Fruit fly (Drosophila melanogaster) whole organism, embryonic: Measurements from ENCODE around the gene CG5846.

Experiments used
- BEAF-32 ChIP-seq: fragments of 200-800 bp; sonication (Bioruptor generic); optimal IDR thresholded peaks from 3 replicates; lab custom pipeline; 2017; ENCODE audit warnings: missing biosample characterization, missing genetic modification characterization, mild to moderate bottlenecking, moderate library complexity, missing genetic modification reagents
- Bteb2 ChIP-seq: fragments of 200-800 bp; sonication (Bioruptor generic); optimal IDR thresholded peaks from 2 replicates; lab custom pipeline; 2016; ENCODE audit warnings: missing biosample characterization, missing genetic modification characterization
- CG10366 ChIP-seq: fragments of 200-800 bp; sonication (Bioruptor generic); IDR thresholded peaks from 2 replicates; pipeline ENCODE4 v1.3.6; 2022; ENCODE audit warnings: missing biosample characterization, missing genetic modification characterization
- CG11695 ChIP-seq: fragments of 200-800 bp; sonication (Bioruptor generic); IDR thresholded peaks from 3 replicates; pipeline ENCODE4 v1.3.6; 2022; ENCODE audit warnings: missing biosample characterization, missing genetic modification characterization
- CG12104 ChIP-seq: fragments of 200-800 bp; sonication (Bioruptor generic); optimal IDR thresholded peaks from 3 replicates; lab custom pipeline; 2016; ENCODE audit warnings: missing biosample characterization, missing genetic modification characterization
- CG12299 ChIP-seq: fragments of 200-800 bp; sonication (Bioruptor generic); optimal IDR thresholded peaks from 2 replicates; lab custom pipeline; 2018; ENCODE audit warnings: missing biosample characterization, mild to moderate bottlenecking, missing genetic modification characterization
- CG13123 ChIP-seq: fragments of 200-800 bp; sonication (Bioruptor generic); optimal IDR thresholded peaks from 2 replicates; lab custom pipeline; 2016; ENCODE audit warnings: missing biosample characterization, missing genetic modification characterization
- CG13424 ChIP-seq: fragments of 200-800 bp; sonication (Bioruptor generic); optimal IDR thresholded peaks from 2 replicates; lab custom pipeline; 2019; ENCODE audit warnings: missing biosample characterization, mild to moderate bottlenecking, missing genetic modification characterization, moderate library complexity
- CG15514 ChIP-seq: fragments of 200-800 bp; sonication (Bioruptor generic); optimal IDR thresholded peaks from 3 replicates; lab custom pipeline; 2017; ENCODE audit warnings: missing biosample characterization, missing genetic modification characterization, mild to moderate bottlenecking, moderate library complexity, missing genetic modification reagents
- CG1602 ChIP-seq: fragments of 200-800 bp; sonication (Bioruptor generic); optimal IDR thresholded peaks from 3 replicates; lab custom pipeline; 2016; ENCODE audit warnings: missing biosample characterization, missing genetic modification characterization
- CG4282 ChIP-seq: fragments of 200-800 bp; sonication (Bioruptor generic); optimal IDR thresholded peaks from 2 replicates; lab custom pipeline; 2016; ENCODE audit warnings: missing biosample characterization, missing genetic modification characterization
- CG4404 ChIP-seq: fragments of 200-800 bp; sonication (Bioruptor generic); IDR thresholded peaks from 2 replicates; pipeline ENCODE4 v1.3.6; 2022; ENCODE audit warnings: missing biosample characterization, missing genetic modification characterization
- CG4707 ChIP-seq: fragments of 200-800 bp; sonication (Bioruptor generic); optimal IDR thresholded peaks from 2 replicates; lab custom pipeline; 2018; ENCODE audit warnings: missing biosample characterization, mild to moderate bottlenecking, missing genetic modification characterization, moderate library complexity
- CG7963 ChIP-seq: fragments of 200-800 bp; sonication (Bioruptor generic); IDR thresholded peaks from 3 replicates; pipeline ENCODE4 v1.3.6; 2022; ENCODE audit warnings: missing biosample characterization, missing genetic modification characterization; ENCODE audit not compliant: partially characterized antibody
- CG7987 ChIP-seq: fragments of 200-800 bp; sonication (Bioruptor generic); optimal IDR thresholded peaks from 2 replicates; lab custom pipeline; 2018; ENCODE audit warnings: missing biosample characterization, mild to moderate bottlenecking, missing genetic modification characterization, moderate library complexity
- CG8478 ChIP-seq: fragments of >200 bp; optimal IDR thresholded peaks from 2 replicates; lab custom pipeline; 2018
- CG8765 ChIP-seq: fragments of 200-800 bp; sonication (Bioruptor generic); IDR thresholded peaks from 2 replicates; pipeline ENCODE4 v1.3.6; 2022; ENCODE audit warnings: missing biosample characterization, missing genetic modification characterization
- CrebB ChIP-seq: fragments of 200-800 bp; sonication (Bioruptor generic); optimal IDR thresholded peaks from 3 replicates; lab custom pipeline; 2018; ENCODE audit warnings: missing biosample characterization, mild to moderate bottlenecking, missing genetic modification characterization
- Dll ChIP-seq: fragments of 200-800 bp; sonication (Bioruptor generic); IDR thresholded peaks from 4 replicates; pipeline ENCODE4 v1.3.6; 2022; ENCODE audit warnings: missing biosample characterization, missing genetic modification characterization; ENCODE audit not compliant: partially characterized antibody
- Doc3 ChIP-seq: fragments of 200-800 bp; sonication (Bioruptor generic); IDR thresholded peaks from 3 replicates; pipeline ENCODE4 v1.3.6; 2022; ENCODE audit warnings: missing biosample characterization, missing genetic modification characterization; ENCODE audit not compliant: partially characterized antibody
- E2f2 ChIP-seq: fragments of 200-800 bp; sonication (Bioruptor generic); IDR thresholded peaks from 2 replicates; pipeline ENCODE4 v1.3.6; 2022; ENCODE audit warnings: missing biosample characterization, missing genetic modification characterization
- Ets97D ChIP-seq: fragments of 200-800 bp; sonication (Bioruptor generic); optimal IDR thresholded peaks from 3 replicates; lab custom pipeline; 2016; ENCODE audit warnings: missing biosample characterization, missing genetic modification characterization
- Gsc ChIP-seq: fragments of 200-800 bp; sonication (Bioruptor generic); IDR thresholded peaks from 2 replicates; pipeline ENCODE4 v1.3.6; 2022; ENCODE audit warnings: missing biosample characterization, missing genetic modification characterization
- Gug ChIP-seq: fragments of 200-800 bp; sonication (Bioruptor generic); IDR thresholded peaks from 4 replicates; pipeline ENCODE4 v1.3.6; 2022; ENCODE audit warnings: missing biosample characterization, missing genetic modification characterization
- H15 ChIP-seq: fragments of 200-800 bp; sonication (Bioruptor generic); IDR thresholded peaks from 3 replicates; pipeline ENCODE4 v1.3.6; 2022; ENCODE audit warnings: missing biosample characterization, missing genetic modification characterization
- HmgD ChIP-seq: fragments of 200-800 bp; sonication (Bioruptor generic); optimal IDR thresholded peaks from 3 replicates; lab custom pipeline; 2016; ENCODE audit warnings: missing biosample characterization, missing genetic modification characterization
- Ptx1 ChIP-seq: fragments of 200-800 bp; sonication (Bioruptor generic); IDR thresholded peaks from 2 replicates; pipeline ENCODE4 v1.3.6; 2022; ENCODE audit warnings: missing biosample characterization, missing genetic modification characterization
- Rfx ChIP-seq: fragments of 200-800 bp; sonication (Bioruptor generic); IDR thresholded peaks from 2 replicates; pipeline ENCODE4 v1.3.6; 2022; ENCODE audit warnings: missing biosample characterization, missing genetic modification characterization
- Scr ChIP-seq: fragments of 200-800 bp; sonication (Bioruptor generic); IDR thresholded peaks from 2 replicates; pipeline ENCODE4 v1.3.6; 2022; ENCODE audit warnings: missing biosample characterization, missing genetic modification characterization; ENCODE audit not compliant: partially characterized antibody
- Tbp ChIP-seq: fragments of >200 bp; optimal IDR thresholded peaks from 2 replicates; lab custom pipeline; 2018; ENCODE audit warnings: missing biosample characterization, missing genetic modification characterization
- Vsx1 ChIP-seq: fragments of 200-800 bp; sonication (Bioruptor generic); optimal IDR thresholded peaks from 2 replicates; lab custom pipeline; 2017; ENCODE audit warnings: missing biosample characterization, mild to moderate bottlenecking, missing genetic modification characterization, missing genetic modification reagents
- Xrp1 ChIP-seq: fragments of 200-800 bp; sonication (Bioruptor generic); IDR thresholded peaks from 2 replicates; pipeline ENCODE4 v1.3.6; 2022; ENCODE audit warnings: missing biosample characterization, missing genetic modification characterization
- abd-A ChIP-seq: fragments of 200-800 bp; sonication (Bioruptor generic); optimal IDR thresholded peaks from 3 replicates; lab custom pipeline; 2019; ENCODE audit warnings: missing biosample characterization, mild to moderate bottlenecking, missing genetic modification characterization, moderate library complexity
- br ChIP-seq: fragments of >200 bp; optimal IDR thresholded peaks from 2 replicates; lab custom pipeline; 2017
- disco-r ChIP-seq: fragments of 200-800 bp; sonication (Bioruptor generic); optimal IDR thresholded peaks from 2 replicates; lab custom pipeline; 2016; ENCODE audit warnings: missing biosample characterization, missing genetic modification characterization
- dm ChIP-seq: fragments of 200-800 bp; sonication (Bioruptor generic); optimal IDR thresholded peaks from 3 replicates; lab custom pipeline; 2016; ENCODE audit warnings: missing biosample characterization, missing genetic modification characterization
- dpn ChIP-seq, 2 experiments: fragments of 200-800 bp; sonication (Bioruptor generic); optimal IDR thresholded peaks; 3 replicates each; lab custom pipeline; 2016; ENCODE audit warnings: missing biosample characterization in 2 of 2, missing genetic modification characterization in 2 of 2
- dysf ChIP-seq: fragments of 200-800 bp; sonication (Bioruptor generic); IDR thresholded peaks from 3 replicates; pipeline ENCODE4 v1.3.6; 2022; ENCODE audit warnings: missing biosample characterization, missing genetic modification characterization
- exex ChIP-seq: fragments of 200-800 bp; sonication (Bioruptor generic); optimal IDR thresholded peaks from 4 replicates; lab custom pipeline; 2018; ENCODE audit warnings: missing biosample characterization, mild to moderate bottlenecking, missing genetic modification characterization, moderate library complexity
- fd96Cb ChIP-seq: fragments of 200-800 bp; sonication (Bioruptor generic); optimal IDR thresholded peaks from 2 replicates; lab custom pipeline; 2018; ENCODE audit warnings: missing biosample characterization, mild to moderate bottlenecking, missing genetic modification characterization, moderate library complexity
- gro ChIP-seq: fragments of 200-800 bp; sonication (Bioruptor generic); optimal IDR thresholded peaks from 2 replicates; lab custom pipeline; 2016; ENCODE audit warnings: missing biosample characterization, missing genetic modification characterization
- ham ChIP-seq: fragments of 200-800 bp; sonication (Bioruptor generic); IDR thresholded peaks from 2 replicates; pipeline ENCODE4 v1.3.6; 2022; ENCODE audit warnings: missing biosample characterization, missing genetic modification characterization
- hb ChIP-seq: fragments of 200-800 bp; sonication (Bioruptor generic); IDR thresholded peaks from 3 replicates; pipeline ENCODE4 v1.3.6; 2022; ENCODE audit warnings: missing biosample characterization, missing genetic modification characterization; ENCODE audit not compliant: partially characterized antibody
- nom ChIP-seq: fragments of 200-800 bp; sonication (Bioruptor generic); optimal IDR thresholded peaks from 2 replicates; lab custom pipeline; 2017; ENCODE audit warnings: missing biosample characterization, missing genetic modification characterization, mild to moderate bottlenecking, moderate library complexity, missing genetic modification reagents
- p53 ChIP-seq: fragments of 200-800 bp; sonication (Bioruptor generic); optimal IDR thresholded peaks from 2 replicates; lab custom pipeline; 2016; ENCODE audit warnings: missing biosample characterization, missing genetic modification characterization
- pita ChIP-seq: fragments of 200-800 bp; sonication (Bioruptor generic); optimal IDR thresholded peaks from 2 replicates; lab custom pipeline; 2017; ENCODE audit warnings: missing biosample characterization, mild to moderate bottlenecking, missing genetic modification characterization
- psq ChIP-seq: fragments of 200-800 bp; sonication (Bioruptor generic); optimal IDR thresholded peaks from 2 replicates; lab custom pipeline; 2017; ENCODE audit warnings: missing biosample characterization, missing genetic modification characterization
- rib ChIP-seq: fragments of 200-800 bp; sonication (Bioruptor generic); IDR thresholded peaks from 2 replicates; pipeline ENCODE4 v1.3.6; 2022; ENCODE audit warnings: missing biosample characterization, missing genetic modification characterization
- sd ChIP-seq: fragments of 200-800 bp; sonication (Bioruptor generic); optimal IDR thresholded peaks from 3 replicates; lab custom pipeline; 2018; ENCODE audit warnings: missing biosample characterization, mild to moderate bottlenecking, missing genetic modification characterization, moderate library complexity
- sna ChIP-seq: fragments of 200-800 bp; sonication (Bioruptor generic); IDR thresholded peaks from 2 replicates; pipeline ENCODE4 v1.3.6; 2022; ENCODE audit warnings: missing biosample characterization, missing genetic modification characterization; ENCODE audit not compliant: partially characterized antibody
- trem ChIP-seq: fragments of 200-800 bp; optimal IDR thresholded peaks from 3 replicates; lab custom pipeline; 2019; ENCODE audit warnings: missing biosample characterization, mild to moderate bottlenecking, missing genetic modification characterization, moderate library complexity
- zfh1 ChIP-seq: fragments of 200-800 bp; sonication (Bioruptor generic); IDR thresholded peaks from 3 replicates; pipeline ENCODE4 v1.3.6; 2022; ENCODE audit warnings: missing biosample characterization, missing genetic modification characterization

CG5846 gene

dm6 chr2L:10004574-10004973 lies 47.5 kb upstream of the CG5846 start (continued):
- TF ChIP-seq Ets97D (GFP tag; lab: Kevin White, UChicago): peak; percentile 54
- no peak for TF ChIP-seq gro
- no peak for TF ChIP-seq CG11695
- no peak for TF ChIP-seq CG10366
- no peak for TF ChIP-seq CG4707 (GFP tag; lab: Kevin White, UChicago)
- TF ChIP-seq Bteb2 (GFP tag; lab: Kevin White, UChicago): no peak
- no peak for TF ChIP-seq Gsc (GFP tag; lab: Robert Waterston, UW)
- TF ChIP-seq br (lab: Kevin White, UChicago): no peak
- 0 out of 4 replicates have a peak, but pooled peaks have one; percentile 11 for TF ChIP-seq Dll (GFP tag; lab: Robert Waterston, UW)
- TF ChIP-seq BEAF-32 (GFP tag; lab: Kevin White, UChicago): no peak
- TF ChIP-seq HmgD (GFP tag; lab: Kevin White, UChicago): peak; percentile 17
- TF ChIP-seq E2f2 (GFP tag; lab: Robert Waterston, UW): peak; percentile 18; the same call in 1 of the 2 replicates
- TF ChIP-seq CG8478 (lab: Kevin White, UChicago): no peak
- TF ChIP-seq CG13424: no peak
- no peak for TF ChIP-seq Rfx (GFP tag; lab: Robert Waterston, UW)
- no peak for TF ChIP-seq CG15514 (GFP tag; lab: Kevin White, UChicago)
- TF ChIP-seq zfh1: 0 out of 3 replicates have a peak, but pooled peaks have one; percentile 4
- no peak for TF ChIP-seq hb (GFP tag; lab: Robert Waterston, UW)
- TF ChIP-seq CG7987: peak; percentile 37
- no peak for TF ChIP-seq Ptx1 (GFP tag; lab: Robert Waterston, UW)
- peak; percentile 47 for TF ChIP-seq dm (GFP tag; lab: Kevin White, UChicago)
- TF ChIP-seq CG7963 (GFP tag; lab: Robert Waterston, UW): no peak
- TF ChIP-seq Xrp1: no peak
- TF ChIP-seq p53 (GFP tag; lab: Kevin White, UChicago): no peak
- no peak for TF ChIP-seq psq (GFP tag; lab: Kevin White, UChicago)
- no peak for TF ChIP-seq exex (tag; lab: Kevin White, UChicago)
- no peak for TF ChIP-seq CG4404
- TF ChIP-seq trem (tag; lab: Kevin White, UChicago): no peak
- no peak for TF ChIP-seq CG12104 (GFP tag; lab: Kevin White, UChicago)
- no peak for TF ChIP-seq fd96Cb
- no peak for TF ChIP-seq rib (GFP tag; lab: Robert Waterston, UW)
- TF ChIP-seq dysf (GFP tag; lab: Robert Waterston, UW): no peak
- TF ChIP-seq CG8765 (GFP tag; lab: Robert Waterston, UW): no peak
- no peak for TF ChIP-seq abd-A (tag; lab: Kevin White, UChicago)
- peak; percentile 42 for TF ChIP-seq nom (GFP tag; lab: Kevin White, UChicago)
- no peak for TF ChIP-seq CG1602 (GFP tag; lab: Kevin White, UChicago)
- TF ChIP-seq CG13123 (GFP tag; lab: Kevin White, UChicago): no peak
- TF ChIP-seq Vsx1 (GFP tag; lab: Kevin White, UChicago): no peak
- TF ChIP-seq Scr (GFP tag; lab: Robert Waterston, UW): peak; percentile 17; the same call in 1 of the 2 replicates
- no peak for TF ChIP-seq Gug (GFP tag; lab: Robert Waterston, UW)
- no peak for TF ChIP-seq CG12299 (tag; lab: Kevin White, UChicago)
- TF ChIP-seq disco-r (GFP tag; lab: Kevin White, UChicago): no peak
- TF ChIP-seq CrebB (tag; lab: Kevin White, UChicago): no peak
- TF ChIP-seq sd (tag; lab: Kevin White, UChicago): peak; percentile 76
- TF ChIP-seq Doc3 (GFP tag; lab: Robert Waterston, UW): no peak
- TF ChIP-seq sna (GFP tag; lab: Robert Waterston, UW): 0 out of 2 replicates have a peak, but pooled peaks have one; percentile 44
- no peak for TF ChIP-seq dpn (GFP tag; optimal IDR thresholded peaks at IDR 0.05; lab: Kevin White, UChicago)
- TF ChIP-seq CG4282 (GFP tag; lab: Kevin White, UChicago): no peak
- no peak for TF ChIP-seq ham (GFP tag; lab: Robert Waterston, UW)
- TF ChIP-seq H15: no peak
- no peak for TF ChIP-seq Tbp
- no peak for TF ChIP-seq pita (GFP tag; lab: Kevin White, UChicago)
